Fruit fly (Drosophila melanogaster): ENCODE results near the gene CG32407.

The CG32407 gene

dm6 chr3L:5881310-5882208, 40.3 kb upstream of the CG32407 start (continued):
- no peak for TF ChIP-seq CG3726 (GFP tag; IDR thresholded peaks at IDR 0.05)
- TF ChIP-seq HmgD (GFP tag; optimal IDR thresholded peaks at IDR 0.05), result no peak
- TF ChIP-seq phol (tag; optimal IDR thresholded peaks at IDR 0.05), result peak; percentile 14
- TF ChIP-seq lbe (GFP tag; optimal IDR thresholded peaks at IDR 0.05), result no peak
- TF ChIP-seq CG30403 (GFP tag; optimal IDR thresholded peaks at IDR 0.05), result peak; percentile 68
- TF ChIP-seq CG2116 (GFP tag; optimal IDR thresholded peaks at IDR 0.05), result peak; percentile 17
- TF ChIP-seq ato (GFP tag; IDR thresholded peaks at IDR 0.05; ENCODE audit: partially characterized antibody), result no peak
- TF ChIP-seq br (optimal IDR thresholded peaks at IDR 0.05), result no peak
- TF ChIP-seq CG9932 (GFP tag; IDR thresholded peaks at IDR 0.05), result no peak
- TF ChIP-seq ac (GFP tag; optimal IDR thresholded peaks at IDR 0.05), result peak; percentile 54
- TF ChIP-seq CG14860 (GFP tag; IDR thresholded peaks at IDR 0.05; ENCODE audit: partially characterized antibody), result no peak
- TF ChIP-seq CG6272 (GFP tag; IDR thresholded peaks at IDR 0.05), result no peak
- no peak for TF ChIP-seq TFAM (GFP tag; optimal IDR thresholded peaks at IDR 0.05)
- TF ChIP-seq BEAF-32 (GFP tag; optimal IDR thresholded peaks at IDR 0.05), result no peak
- peak; percentile 28; the same call in 1 of the 2 replicates for TF ChIP-seq CG8765 (GFP tag; IDR thresholded peaks at IDR 0.05)
- TF ChIP-seq Deaf1 (tag; optimal IDR thresholded peaks at IDR 0.05), result peak; percentile 17
- TF ChIP-seq MESR4 (GFP tag; optimal IDR thresholded peaks at IDR 0.05), result no peak
- TF ChIP-seq BtbVII (GFP tag; optimal IDR thresholded peaks at IDR 0.05), result no peak
- peak; percentile 46 for TF ChIP-seq CG12219 (GFP tag; optimal IDR thresholded peaks at IDR 0.05)
- no peak for TF ChIP-seq Hmx (GFP tag; optimal IDR thresholded peaks at IDR 0.05)
- TF ChIP-seq CG34422 (GFP tag; IDR thresholded peaks at IDR 0.05), result no peak
- TF ChIP-seq sisA (GFP tag; IDR thresholded peaks at IDR 0.05), result no peak
- peak; percentile 41; the same call in 1 of the 2 replicates for TF ChIP-seq danr (GFP tag; IDR thresholded peaks at IDR 0.05)
- peak; percentile 63 for TF ChIP-seq CG1602 (GFP tag; optimal IDR thresholded peaks at IDR 0.05)
- peak; percentile 37 for TF ChIP-seq CG2875 (GFP tag; optimal IDR thresholded peaks at IDR 0.05)
- no peak for TF ChIP-seq Sry-δ (GFP tag; optimal IDR thresholded peaks at IDR 0.05)
- TF ChIP-seq CG10979 (tag; optimal IDR thresholded peaks at IDR 0.05), result peak; percentile 29
- TF ChIP-seq toy (GFP tag; IDR thresholded peaks at IDR 0.05), result no peak
- TF ChIP-seq CG11695 (GFP tag; IDR thresholded peaks at IDR 0.05), result 0 out of 3 replicates have a peak, but pooled peaks have one; percentile 20
- no peak for TF ChIP-seq D19A (tag; optimal IDR thresholded peaks at IDR 0.05)
- TF ChIP-seq Sin3A (optimal IDR thresholded peaks at IDR 0.05), result no peak
- TF ChIP-seq HHEX (GFP tag; optimal IDR thresholded peaks at IDR 0.05), result no peak
- peak; percentile 56; the same call in 1 of the 2 replicates for TF ChIP-seq Atf6 (GFP tag; IDR thresholded peaks at IDR 0.05)
- TF ChIP-seq pan (optimal IDR thresholded peaks at IDR 0.05), result no peak
- TF ChIP-seq pan (GFP tag; optimal IDR thresholded peaks at IDR 0.05 in 1 of 2, IDR thresholded peaks at IDR 0.05 in 1 of 2), result peak in 1 of 2 experiments; percentile 41
- no peak for TF ChIP-seq Neu2 (GFP tag; optimal IDR thresholded peaks at IDR 0.05; ENCODE audit: borderline replicate concordance)
- TF ChIP-seq nau (GFP tag; optimal IDR thresholded peaks at IDR 0.05), result no peak
- TF ChIP-seq Awh (GFP tag; IDR thresholded peaks at IDR 0.05), result no peak
- no peak for TF ChIP-seq run (tag; optimal IDR thresholded peaks at IDR 0.05)
- no peak for TF ChIP-seq Eip74EF (GFP tag; optimal IDR thresholded peaks at IDR 0.05)
- TF ChIP-seq pho (GFP tag; optimal IDR thresholded peaks at IDR 0.05), result peak; percentile 58
- no peak for TF ChIP-seq nerfin-1 (tag; optimal IDR thresholded peaks at IDR 0.05)
- peak; percentile 29 for TF ChIP-seq fd3F (GFP tag; optimal IDR thresholded peaks at IDR 0.05)
- TF ChIP-seq CG8388 (GFP tag; optimal IDR thresholded peaks at IDR 0.05), result peak; percentile 47
- no peak for TF ChIP-seq unpg (GFP tag; optimal IDR thresholded peaks at IDR 0.05)
- TF ChIP-seq esg (GFP tag; conservative IDR thresholded peaks at IDR 0.05), result peak; percentile 66
- TF ChIP-seq CG14965 (GFP tag; optimal IDR thresholded peaks at IDR 0.05; ENCODE audit: borderline replicate concordance), result no peak
- TF ChIP-seq CG17802 (tag; optimal IDR thresholded peaks at IDR 0.05), result no peak
- TF ChIP-seq bab2 (GFP tag; optimal IDR thresholded peaks at IDR 0.05), result no peak

All from whole organism, embryonic.